Fruit fly (Drosophila melanogaster) whole organism, adult: ENCODE data around the gene Ets96B.

Experiments used
- CG1620 ChIP-seq: fragments of 200-800 bp; sonication (Bioruptor generic); optimal IDR thresholded peaks from 2 replicates; lab custom pipeline; 2016; ENCODE audit warnings: missing biosample characterization, missing genetic modification characterization
- CG5204 ChIP-seq: fragments of 200-800 bp; sonication (Bioruptor generic); optimal IDR thresholded peaks from 2 replicates; lab custom pipeline; 2016; ENCODE audit warnings: missing biosample characterization, missing genetic modification characterization
- Clk ChIP-seq: fragments of 200-800 bp; sonication (Bioruptor generic); optimal IDR thresholded peaks from 2 replicates; lab custom pipeline; 2017; ENCODE audit warnings: missing biosample characterization, missing genetic modification characterization
- Crg-1 ChIP-seq: fragments of 200-800 bp; sonication (Bioruptor generic); optimal IDR thresholded peaks from 2 replicates; lab custom pipeline; 2016; ENCODE audit warnings: missing biosample characterization, missing genetic modification characterization
- Mnt ChIP-seq: fragments of 200-800 bp; sonication (Bioruptor generic); optimal IDR thresholded peaks from 2 replicates; lab custom pipeline; 2016; ENCODE audit warnings: missing biosample characterization, mild to moderate bottlenecking, missing genetic modification characterization
- kay ChIP-seq: fragments of 200-800 bp; sonication (Bioruptor generic); peaks from one replicate; lab custom pipeline; 2016; ENCODE audit warnings: missing biosample characterization, missing genetic modification characterization, borderline replicate concordance
- pad ChIP-seq: fragments of 200-800 bp; sonication (Bioruptor generic); optimal IDR thresholded peaks from 3 replicates; lab custom pipeline; 2017; ENCODE audit warnings: missing biosample characterization, missing genetic modification characterization, mild to moderate bottlenecking, moderate library complexity, missing genetic modification reagents

dm6 chr3R:24845148-24845547 lies 57.3 kb downstream of the Ets96B start:
- no peak for TF ChIP-seq pad
- no peak for TF ChIP-seq Mnt (GFP tag; lab: Kevin White, UChicago)
- TF ChIP-seq kay = no peak
- TF ChIP-seq Clk (GFP tag; lab: Kevin White, UChicago) = no peak
- TF ChIP-seq Crg-1 (GFP tag; lab: Kevin White, UChicago) = no peak
- no peak for TF ChIP-seq CG1620 (GFP tag; lab: Kevin White, UChicago)
- no peak for TF ChIP-seq CG5204 (GFP tag; lab: Kevin White, UChicago)
